Fruit fly (Drosophila melanogaster) whole organism, wandering third instar larva: ENCODE results near the gene TbCMF46.

ENCODE experiments used
- CG9705 ChIP-seq: fragments of 200-800 bp; sonication (Bioruptor generic); optimal IDR thresholded peaks from 2 replicates; lab custom pipeline; 2018; ENCODE audit warnings: missing biosample characterization, mild to moderate bottlenecking, missing genetic modification characterization
- Dfd ChIP-seq: fragments of >200 bp; optimal IDR thresholded peaks from 2 replicates; lab custom pipeline; 2017; ENCODE audit warnings: missing biosample characterization, missing genetic modification characterization
- Dif ChIP-seq: fragments of 200-275, 200-300 bp; sonication (Bioruptor generic); optimal IDR thresholded peaks from 2 replicates; lab custom pipeline; 2018; ENCODE audit warnings: missing biosample characterization, missing genetic modification characterization; ENCODE audit not compliant: partially characterized antibody
- OdsH ChIP-seq: fragments of 200-800 bp; sonication (Bioruptor generic); optimal IDR thresholded peaks from 2 replicates; lab custom pipeline; 2016; ENCODE audit warnings: missing biosample characterization, mild to moderate bottlenecking, missing genetic modification characterization
- Sp1 ChIP-seq: fragments of 200-800 bp; sonication (Bioruptor generic); optimal IDR thresholded peaks from 3 replicates; lab custom pipeline; 2019; ENCODE audit warnings: missing biosample characterization, mild to moderate bottlenecking, missing genetic modification characterization, moderate library complexity
- br ChIP-seq: fragments of 200-800 bp; sonication (Bioruptor generic); optimal IDR thresholded peaks from 2 replicates; lab custom pipeline; 2016; ENCODE audit warnings: missing biosample characterization, missing genetic modification characterization
- brk ChIP-seq: fragments of 200-800 bp; sonication (Bioruptor generic); optimal IDR thresholded peaks from 2 replicates; lab custom pipeline; 2016; ENCODE audit warnings: missing biosample characterization, mild to moderate bottlenecking, missing genetic modification characterization
- dsf ChIP-seq: sonication (Bioruptor generic); optimal IDR thresholded peaks from 2 replicates; lab custom pipeline; 2016; ENCODE audit warnings: missing biosample characterization, missing genetic modification characterization, borderline replicate concordance
- pan ChIP-seq: fragments of >200 bp; optimal IDR thresholded peaks from 2 replicates; lab custom pipeline; 2017
- sv ChIP-seq: fragments of 200-800 bp; sonication (Bioruptor generic); optimal IDR thresholded peaks from 3 replicates; lab custom pipeline; 2016; ENCODE audit warnings: missing biosample characterization, missing genetic modification characterization

dm6 chr2L:9956993-9957652 lies 32.5 kb upstream of the TbCMF46 start, which contains the start of the genes CG4658 and CG5846:
- TF ChIP-seq br (GFP tag; lab: Kevin White, UChicago) (peak; percentile 83), OdsH (GFP tag; lab: Kevin White, UChicago) (peak; percentile 96), brk (no peak), CG9705 (GFP tag; lab: Kevin White, UChicago) (peak; percentile 73), dsf (peak; percentile 69), Dif (GFP tag; lab: Kevin White, UChicago) (no peak), sv (peak; percentile 92), Dfd (no peak), Sp1 (GFP tag; lab: Kevin White, UChicago) (peak; percentile 92), pan (lab: Kevin White, UChicago) (peak; percentile 85)
